Worm (Caenorhabditis elegans) whole organism, midembryonic: Measurements from ENCODE around the gene prdx-2.

ENCODE experiments used
- T22C8.4 ChIP-seq: fragments of 200-800 bp; sonication (Bioruptor generic); IDR thresholded peaks from 2 replicates; pipeline ENCODE4 v1.3.6; 2022; ENCODE audit warnings: missing genetic modification characterization, missing compliant biosample characterization
- cog-1 ChIP-seq: sonication (generic microtip); optimal IDR thresholded peaks from 2 replicates; lab custom pipeline; 2016; ENCODE audit warnings: missing genetic modification characterization, missing compliant biosample characterization
- flt-1 ChIP-seq: fragments of 200-800 bp; sonication (Bioruptor generic); IDR thresholded peaks from 2 replicates; pipeline ENCODE4 v1.3.6; 2022; ENCODE audit warnings: missing genetic modification characterization, missing compliant biosample characterization
- klf-2 ChIP-seq: fragments of 200-800 bp; sonication (Bioruptor generic); conservative IDR thresholded peaks from 2 replicates; pipeline ENCODE4 v1.3.6; 2022; ENCODE audit warnings: missing genetic modification reagents, missing genetic modification characterization, missing compliant biosample characterization
- med-1 ChIP-seq: sonication (generic microtip); optimal IDR thresholded peaks from 2 replicates; lab custom pipeline; 2017; ENCODE audit warnings: missing genetic modification characterization, mild to moderate bottlenecking, missing compliant biosample characterization, antibody characterized with exemption, missing genetic modification reagents; ENCODE audit not compliant: insufficient read depth
- ref-1 ChIP-seq: fragments of 200-800 bp; sonication (Bioruptor generic); conservative IDR thresholded peaks from 2 replicates; pipeline ENCODE4 v1.3.6; 2022; ENCODE audit warnings: missing genetic modification reagents, missing genetic modification characterization, missing compliant biosample characterization
- tab-1 ChIP-seq: fragments of 200-800 bp; sonication (Bioruptor generic); IDR thresholded peaks from 2 replicates; pipeline ENCODE4 v1.3.6; 2022; ENCODE audit warnings: missing genetic modification characterization, missing compliant biosample characterization
- ztf-23 ChIP-seq: fragments of 200-800 bp; sonication (Bioruptor generic); IDR thresholded peaks from 2 replicates; pipeline ENCODE4 v1.3.6; 2022; ENCODE audit warnings: missing genetic modification reagents, missing genetic modification characterization, missing compliant biosample characterization
- ztf-29 ChIP-seq: fragments of 200-800 bp; sonication (Bioruptor generic); IDR thresholded peaks from 2 replicates; pipeline ENCODE4 v1.3.6; 2022; ENCODE audit warnings: missing genetic modification reagents, missing genetic modification characterization, missing compliant biosample characterization

Gene prdx-2

DNA sequence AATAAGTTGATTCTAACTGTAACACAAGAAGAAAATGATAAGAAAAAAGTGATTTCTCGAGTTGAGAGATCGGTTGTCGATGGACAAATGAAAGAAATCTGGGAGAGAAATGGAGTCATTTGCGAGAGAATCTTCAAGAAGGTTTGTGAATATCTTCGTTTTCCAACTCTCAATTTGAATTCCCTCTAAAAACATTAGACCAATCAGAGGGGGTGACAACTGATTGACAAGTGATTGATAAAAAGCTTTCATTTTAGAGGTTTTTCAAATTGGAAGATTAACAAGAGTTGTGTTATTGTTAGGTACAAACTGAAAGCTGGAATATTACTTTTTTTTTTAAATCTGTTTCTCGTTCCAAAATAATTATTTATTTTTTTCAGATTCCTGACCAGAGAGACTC is 39.9 kb downstream of the prdx-2 start:
- TF ChIP-seq med-1 (GFP tag; lab: Kevin White, UChicago): no peak
- no peak for TF ChIP-seq tab-1 (GFP tag; lab: Robert Waterston, UW)
- no peak for TF ChIP-seq ztf-29 (GFP tag; lab: Robert Waterston, UW)
- no peak for TF ChIP-seq cog-1
- no peak for TF ChIP-seq flt-1 (GFP tag; lab: Robert Waterston, UW)
- no peak for TF ChIP-seq ztf-23 (GFP tag; lab: Robert Waterston, UW)
- no peak for TF ChIP-seq T22C8.4 (GFP tag; lab: Robert Waterston, UW)
- TF ChIP-seq klf-2 (GFP tag; lab: Robert Waterston, UW): no peak
- no peak for TF ChIP-seq ref-1 (GFP tag; lab: Robert Waterston, UW)

DNA sequence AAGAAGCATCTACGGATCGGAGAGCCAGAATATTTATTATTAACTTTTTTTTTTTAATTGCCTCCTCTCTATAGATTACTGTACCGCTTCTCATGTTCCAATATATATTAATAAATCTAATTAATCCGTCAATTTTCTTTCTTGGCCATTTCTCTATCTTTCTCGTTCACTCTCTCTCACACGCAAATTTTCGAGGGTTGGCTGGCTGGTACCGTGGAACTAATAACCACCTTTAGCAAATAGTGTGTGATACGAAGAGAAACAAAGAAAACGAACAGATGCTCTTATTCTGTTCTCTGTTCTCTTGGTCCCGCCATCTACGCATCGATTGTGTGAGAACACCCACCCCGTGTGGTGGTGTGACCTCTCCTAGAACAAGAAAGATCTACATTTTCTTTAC is 40.3 kb downstream of the prdx-2 start:
- TF ChIP-seq med-1 (GFP tag; lab: Kevin White, UChicago): no peak
- 0 out of 2 replicates have a peak, but pooled peaks have one; percentile 36 for TF ChIP-seq flt-1 (GFP tag; lab: Robert Waterston, UW)

ce11 chrII:5418929-5419328 is 40.9 kb downstream of the prdx-2 start, which contains the start of gene EEED8.15:
Gene EEED8.15, plus strand, starts transcription at chrII:5419229.
- TF ChIP-seq med-1 (GFP tag; lab: Kevin White, UChicago): no peak
- no peak for TF ChIP-seq T22C8.4 (GFP tag; lab: Robert Waterston, UW)
- TF ChIP-seq tab-1 (GFP tag; lab: Robert Waterston, UW): no peak
- TF ChIP-seq ref-1 (GFP tag; lab: Robert Waterston, UW): no peak
- TF ChIP-seq klf-2 (GFP tag; lab: Robert Waterston, UW): no peak
- no peak for TF ChIP-seq cog-1
- TF ChIP-seq flt-1 (GFP tag; lab: Robert Waterston, UW): no peak
- TF ChIP-seq ztf-29 (GFP tag; lab: Robert Waterston, UW): no peak
- no peak for TF ChIP-seq ztf-23 (GFP tag; lab: Robert Waterston, UW)

ce11 chrII:5420947-5421614 is 43.1 kb downstream of the prdx-2 start, which contains the start of gene tofu-6:
Gene tofu-6, plus strand, starts transcription at chrII:5421248.
- TF ChIP-seq flt-1 (GFP tag; lab: Robert Waterston, UW) (no peak), klf-2 (GFP tag; lab: Robert Waterston, UW) (no peak), ref-1 (GFP tag; lab: Robert Waterston, UW) (no peak)

DNA sequence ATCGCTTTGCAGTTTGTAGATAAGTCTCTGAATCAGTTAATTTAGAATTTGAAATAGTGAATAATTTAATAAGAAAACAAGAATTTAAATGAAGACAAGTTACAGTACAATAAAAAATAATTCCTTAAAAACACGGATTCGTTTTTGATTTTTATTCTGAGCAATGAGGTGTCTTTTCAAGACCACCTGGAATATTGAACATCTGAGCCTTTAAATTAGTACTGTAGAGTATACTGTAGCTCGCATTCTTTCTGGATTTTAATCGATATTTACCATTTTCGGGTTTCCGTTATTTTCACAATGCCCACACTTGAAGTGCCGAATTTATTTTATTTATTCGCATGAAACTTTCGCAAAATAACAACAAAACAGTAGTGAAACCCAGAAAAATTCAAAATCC is 45.8 kb downstream of the prdx-2 start, which contains the start of gene F07F6.7:
Gene F07F6.7, minus strand, starts transcription at position 27 of the 400 bp plus-strand sequence.
- TF ChIP-seq ref-1 (GFP tag; lab: Robert Waterston, UW): no peak
- TF ChIP-seq T22C8.4 (GFP tag; lab: Robert Waterston, UW): no peak
- no peak for TF ChIP-seq klf-2 (GFP tag; lab: Robert Waterston, UW)
- TF ChIP-seq med-1 (GFP tag; lab: Kevin White, UChicago): no peak
- TF ChIP-seq cog-1: no peak
- no peak; the same call in 1 of the 2 replicates for TF ChIP-seq flt-1 (GFP tag; lab: Robert Waterston, UW)
- no peak for TF ChIP-seq ztf-29 (GFP tag; lab: Robert Waterston, UW)

DNA sequence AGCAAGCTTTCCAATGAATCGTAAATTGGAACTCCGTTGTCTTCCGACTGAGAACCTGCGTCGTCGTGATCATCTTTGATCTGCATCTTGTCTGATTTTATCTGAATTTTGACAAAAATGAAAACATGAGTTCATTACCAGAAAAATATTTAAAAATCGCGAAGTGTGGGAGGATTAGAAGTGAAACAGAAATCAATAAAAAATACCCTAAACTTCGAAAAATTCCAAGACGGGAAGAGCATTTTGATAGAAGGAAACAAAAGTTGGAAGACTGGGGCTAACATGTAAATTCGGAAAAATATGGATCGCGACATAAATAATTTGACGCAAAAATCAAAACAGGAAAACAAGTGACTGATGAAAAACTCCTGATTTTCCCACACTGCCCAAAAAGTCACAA is 47.6 kb downstream of the prdx-2 start, which contains the start of gene F07F6.8:
Gene F07F6.8, minus strand, starts transcription at position 101 of the 400 bp plus-strand sequence.
- TF ChIP-seq cog-1: no peak
- no peak for TF ChIP-seq ref-1 (GFP tag; lab: Robert Waterston, UW)
- no peak for TF ChIP-seq ztf-23 (GFP tag; lab: Robert Waterston, UW)
- TF ChIP-seq T22C8.4 (GFP tag; lab: Robert Waterston, UW): no peak
- TF ChIP-seq ztf-29 (GFP tag; lab: Robert Waterston, UW): no peak
- TF ChIP-seq klf-2 (GFP tag; lab: Robert Waterston, UW): no peak
- no peak for TF ChIP-seq flt-1 (GFP tag; lab: Robert Waterston, UW)
- no peak for TF ChIP-seq med-1 (GFP tag; lab: Kevin White, UChicago)
- no peak for TF ChIP-seq tab-1 (GFP tag; lab: Robert Waterston, UW)

DNA sequence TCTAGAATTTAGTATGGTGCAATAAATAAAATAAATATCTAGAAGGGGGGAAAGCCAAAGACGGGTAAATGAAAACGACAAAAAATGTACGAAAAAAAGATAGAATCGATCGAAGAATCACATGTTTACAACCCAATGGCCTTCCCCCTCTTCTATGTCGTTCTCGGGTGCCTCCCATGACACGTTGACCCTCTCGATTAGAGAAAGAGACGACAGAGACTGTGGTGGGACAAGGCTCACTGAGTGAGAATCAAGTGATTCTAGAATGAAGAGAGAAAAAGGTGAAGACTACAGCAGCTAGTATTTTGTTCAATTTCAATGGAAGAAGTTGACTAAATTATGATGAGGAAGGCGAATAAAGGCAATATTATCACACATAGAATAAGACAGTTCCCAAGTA is 48.1 kb downstream of the prdx-2 start:
- no peak for TF ChIP-seq tab-1 (GFP tag; lab: Robert Waterston, UW)
- peak; percentile 17 for TF ChIP-seq cog-1
- no peak for TF ChIP-seq med-1 (GFP tag; lab: Kevin White, UChicago)
- TF ChIP-seq ztf-29 (GFP tag; lab: Robert Waterston, UW): no peak
- TF ChIP-seq ztf-23 (GFP tag; lab: Robert Waterston, UW): 0 out of 2 replicates have a peak, but pooled peaks have one; percentile 54
- TF ChIP-seq ref-1 (GFP tag; lab: Robert Waterston, UW): no peak

ce11 chrII:5426470-5426869 is 48.5 kb downstream of the prdx-2 start:
- TF ChIP-seq med-1 (GFP tag; lab: Kevin White, UChicago) (no peak), ztf-23 (GFP tag; lab: Robert Waterston, UW) (no peak), flt-1 (GFP tag; lab: Robert Waterston, UW) (no peak), T22C8.4 (GFP tag; lab: Robert Waterston, UW) (no peak), tab-1 (GFP tag; lab: Robert Waterston, UW) (no peak), cog-1 (no peak), ztf-29 (GFP tag; lab: Robert Waterston, UW) (no peak), ref-1 (GFP tag; lab: Robert Waterston, UW) (no peak), klf-2 (GFP tag; lab: Robert Waterston, UW) (no peak)
